Worm (Caenorhabditis elegans) whole organism, young adult: ENCODE results near the gene tag-191.

Experiments used
- pha-4 ChIP-seq: fragments of 150-350 bp; sonication (generic microtip); optimal IDR thresholded peaks from 2 replicates; lab custom pipeline; 2014; ENCODE audit warnings: missing biosample characterization, missing genetic modification reagents, missing genetic modification characterization
- sdz-38 ChIP-seq: sonication (generic microtip); optimal IDR thresholded peaks from 2 replicates; lab custom pipeline; 2016; ENCODE audit warnings: missing genotype, missing genetic modification characterization, missing compliant biosample characterization
- snpc-4 ChIP-seq, 5 experiments: fragments of 150-350 bp in 1 of 5; sonication (generic microtip) in 4 of 5; optimal IDR thresholded peaks; 2 replicates each; lab custom pipeline; 2014 to 2018; ENCODE audit warnings: missing genetic modification characterization in 5 of 5, missing biosample characterization in 3 of 5, antibody characterized with exemption in 2 of 5, mild to moderate bottlenecking in 2 of 5, missing compliant biosample characterization in 2 of 5, missing genotype in 2 of 5, moderate library complexity in 2 of 5, missing genetic modification reagents in 1 of 5

ce11 chrV:14519268-14519667 is 16.9 kb downstream of the tag-191 start, which contains the start of gene R02D5.8:
- TF ChIP-seq snpc-4 (GFP tag; optimal IDR thresholded peaks at IDR 0.05; lab: Kevin White, UChicago) (no peak), snpc-4 (tag; optimal IDR thresholded peaks at IDR 0.05; lab: Kevin White, UChicago) (no peak), pha-4 (tag; lab: Kevin White, UChicago) (no peak), sdz-38 (tag; lab: Kevin White, UChicago) (no peak)
